Worm (Caenorhabditis elegans) whole organism, mixed stage, embryonic: ENCODE results near the gene F14H3.3.

ENCODE experiments used
- M03D4.4 ChIP-seq: sonication (generic microtip); optimal IDR thresholded peaks from 2 replicates; lab custom pipeline; 2017; ENCODE audit warnings: mild to moderate bottlenecking, missing genetic modification characterization, missing compliant biosample characterization
- bed-3 ChIP-seq: fragments of 200-800 bp; sonication (Bioruptor generic); optimal IDR thresholded peaks from 3 replicates; lab custom pipeline; 2018; ENCODE audit warnings: mild to moderate bottlenecking, missing genetic modification characterization, moderate library complexity, missing compliant biosample characterization
- ceh-39 ChIP-seq: fragments of 150-350 bp; optimal IDR thresholded peaks from 2 replicates; lab custom pipeline; 2014; ENCODE audit warnings: missing biosample characterization, missing genetic modification characterization
- ces-1 ChIP-seq: fragments of 150-350 bp; optimal IDR thresholded peaks from 2 replicates; lab custom pipeline; 2014; ENCODE audit warnings: missing biosample characterization, missing genetic modification reagents, missing genetic modification characterization
- cnd-1 ChIP-seq: fragments of 200-800 bp; sonication (Bioruptor generic); optimal IDR thresholded peaks from 2 replicates; lab custom pipeline; 2018; ENCODE audit warnings: mild to moderate bottlenecking, missing genetic modification characterization, missing compliant biosample characterization
- drap-1 ChIP-seq: fragments of 200-800 bp; sonication (Bioruptor generic); optimal IDR thresholded peaks from 3 replicates; lab custom pipeline; 2018; ENCODE audit warnings: mild to moderate bottlenecking, missing genetic modification characterization, missing compliant biosample characterization
- elt-1 ChIP-seq: sonication (generic microtip); optimal IDR thresholded peaks from 2 replicates; lab custom pipeline; 2017; ENCODE audit warnings: missing genetic modification characterization, mild to moderate bottlenecking, missing compliant biosample characterization, antibody characterized with exemption, moderate library complexity, borderline replicate concordance; ENCODE audit not compliant: insufficient read depth
- elt-3 ChIP-seq: fragments of 150-350 bp; optimal IDR thresholded peaks from 2 replicates; lab custom pipeline; 2014; ENCODE audit warnings: missing biosample characterization, missing genetic modification characterization
- flh-1 ChIP-seq: fragments of 200-800 bp; sonication (Bioruptor generic); optimal IDR thresholded peaks from 2 replicates; lab custom pipeline; 2018; ENCODE audit warnings: mild to moderate bottlenecking, missing genetic modification characterization, moderate library complexity, missing compliant biosample characterization
- ham-2 ChIP-seq: fragments of 200-800 bp; sonication (Bioruptor generic); optimal IDR thresholded peaks from 2 replicates; lab custom pipeline; 2018; ENCODE audit warnings: mild to moderate bottlenecking, missing genetic modification characterization, missing compliant biosample characterization
- hlh-1 ChIP-seq: fragments of 150-350 bp; optimal IDR thresholded peaks from 2 replicates; lab custom pipeline; 2014; ENCODE audit warnings: missing biosample characterization, missing genetic modification reagents, missing genetic modification characterization
- lin-13 ChIP-seq: fragments of 150-350 bp; optimal IDR thresholded peaks from 2 replicates; lab custom pipeline; 2014; ENCODE audit warnings: missing biosample characterization, missing genetic modification characterization
- lin-32 ChIP-seq: fragments of 200-800 bp; sonication (Bioruptor generic); optimal IDR thresholded peaks from 2 replicates; lab custom pipeline; 2018; ENCODE audit warnings: mild to moderate bottlenecking, missing genetic modification characterization, missing compliant biosample characterization
- lsy-2 ChIP-seq: fragments of 150-350 bp; optimal IDR thresholded peaks from 2 replicates; lab custom pipeline; 2014; ENCODE audit warnings: missing biosample characterization, missing genetic modification characterization
- mab-5 ChIP-seq: fragments of 150-350 bp; optimal IDR thresholded peaks from 2 replicates; lab custom pipeline; 2014; ENCODE audit warnings: missing biosample characterization, missing genetic modification characterization
- mls-2 ChIP-seq: sonication (generic microtip); optimal IDR thresholded peaks from 2 replicates; lab custom pipeline; 2016; ENCODE audit warnings: mild to moderate bottlenecking, missing genetic modification characterization, moderate library complexity, missing compliant biosample characterization
- nhr-12 ChIP-seq: fragments of 150-350 bp; optimal IDR thresholded peaks from 2 replicates; lab custom pipeline; 2014; ENCODE audit warnings: missing biosample characterization, missing genetic modification characterization
- nhr-2 ChIP-seq: fragments of 150-350 bp; optimal IDR thresholded peaks from 2 replicates; lab custom pipeline; 2014; ENCODE audit warnings: missing biosample characterization, missing genetic modification characterization
- nhr-237 ChIP-seq: fragments of 150-350 bp; optimal IDR thresholded peaks from 2 replicates; lab custom pipeline; 2014; ENCODE audit warnings: missing biosample characterization, missing genetic modification characterization
- nhr-28 ChIP-seq: fragments of 150-350 bp; optimal IDR thresholded peaks from 2 replicates; lab custom pipeline; 2014; ENCODE audit warnings: missing biosample characterization, missing genetic modification characterization
- nhr-76 ChIP-seq: sonication (generic microtip); optimal IDR thresholded peaks from 2 replicates; lab custom pipeline; 2017; ENCODE audit warnings: missing biosample characterization, missing genetic modification characterization
- sem-2 ChIP-seq: fragments of 200-800 bp; sonication (Bioruptor generic); optimal IDR thresholded peaks from 2 replicates; lab custom pipeline; 2018; ENCODE audit warnings: mild to moderate bottlenecking, missing genetic modification characterization, missing compliant biosample characterization
- snpc-4 ChIP-seq: fragments of 150-350 bp; optimal IDR thresholded peaks from 2 replicates; lab custom pipeline; 2014; ENCODE audit warnings: missing biosample characterization, missing genetic modification characterization
- sptf-1 ChIP-seq: sonication (generic microtip); optimal IDR thresholded peaks from 2 replicates; lab custom pipeline; 2017; ENCODE audit warnings: mild to moderate bottlenecking, missing genetic modification characterization, moderate library complexity, missing compliant biosample characterization
- unc-120 ChIP-seq: sonication (generic microtip); optimal IDR thresholded peaks from 2 replicates; lab custom pipeline; 2017; ENCODE audit warnings: missing genetic modification characterization, missing compliant biosample characterization; ENCODE audit not compliant: poor library complexity, severe bottlenecking
- unc-39 ChIP-seq: fragments of 150-350 bp; optimal IDR thresholded peaks from 2 replicates; lab custom pipeline; 2014; ENCODE audit warnings: missing biosample characterization, missing genetic modification characterization
- unc-62 ChIP-seq: fragments of 150-350 bp; optimal IDR thresholded peaks from 2 replicates; lab custom pipeline; 2014; ENCODE audit warnings: missing biosample characterization, missing genetic modification reagents, missing genetic modification characterization
- zip-8 ChIP-seq: fragments of 150-350 bp; optimal IDR thresholded peaks from 2 replicates; lab custom pipeline; 2014; ENCODE audit warnings: missing biosample characterization, missing genetic modification characterization
- ztf-11 ChIP-seq: fragments of 150-350 bp; optimal IDR thresholded peaks from 2 replicates; lab custom pipeline; 2014; ENCODE audit warnings: missing biosample characterization, missing genetic modification characterization

The F14H3.3 gene

ce11 chrV:16080039-16080438, 26.8 kb upstream of the F14H3.3 start:
- no peak for TF ChIP-seq flh-1
- no peak for TF ChIP-seq cnd-1 (tag; lab: Kevin White, UChicago)
- no peak for TF ChIP-seq ztf-11 (tag; lab: Kevin White, UChicago)
- TF ChIP-seq lin-32 (GFP tag; lab: Kevin White, UChicago): no peak
- no peak for TF ChIP-seq nhr-237 (tag; lab: Kevin White, UChicago)
- TF ChIP-seq ceh-39 (tag; lab: Kevin White, UChicago): no peak
- TF ChIP-seq nhr-2: no peak
- TF ChIP-seq unc-39 (tag; lab: Kevin White, UChicago): no peak
- no peak for TF ChIP-seq unc-62 (GFP tag; lab: Kevin White, UChicago)
- no peak for TF ChIP-seq nhr-76 (tag; lab: Kevin White, UChicago)
- no peak for TF ChIP-seq snpc-4 (tag; lab: Kevin White, UChicago)
- TF ChIP-seq nhr-12: no peak
- no peak for TF ChIP-seq lsy-2

DNA sequence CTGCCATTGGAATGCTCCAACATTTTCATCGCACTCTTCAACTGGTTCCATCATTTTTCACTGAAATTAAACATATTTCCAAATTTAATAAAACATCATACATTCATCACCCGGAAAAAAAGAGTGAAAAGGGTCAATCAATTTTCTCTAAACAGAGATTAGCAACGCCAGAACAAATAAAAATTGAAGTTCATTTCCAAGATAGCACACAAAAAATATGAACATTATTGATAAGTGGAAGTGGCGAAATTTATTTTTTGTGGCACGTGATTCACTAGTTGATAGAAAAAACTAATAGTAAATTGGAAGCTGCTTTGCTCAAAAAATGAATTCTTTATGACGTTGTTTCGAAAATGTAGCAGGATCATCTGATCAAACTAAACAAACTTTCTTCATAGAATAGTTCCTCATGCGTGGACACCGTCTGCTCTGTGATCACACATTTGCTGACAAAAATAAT, 22.0 kb upstream of the F14H3.3 start, which contains the start of the genes F14H3.12 and srj-29:
Gene F14H3.12, minus strand, starts transcription at position 74 of the 460 bp plus-strand sequence.
Gene srj-29, plus strand, starts transcription at position 410 of the 460 bp plus-strand sequence.
- TF ChIP-seq M03D4.4 (no peak), unc-120 (no peak), mls-2 (tag; lab: Kevin White, UChicago) (no peak), lin-32 (GFP tag; lab: Kevin White, UChicago) (no peak), sem-2 (GFP tag; lab: Kevin White, UChicago) (no peak), drap-1 (GFP tag; lab: Kevin White, UChicago) (no peak), nhr-76 (tag; lab: Kevin White, UChicago) (no peak), ceh-39 (tag; lab: Kevin White, UChicago) (no peak), mab-5 (tag; lab: Kevin White, UChicago) (no peak)

- TF ChIP-seq ceh-39 (tag; lab: Kevin White, UChicago): no peak
These were observed 20.6 kb upstream of the F14H3.3 start, which contains the start of gene srj-10 for ce11 chrV:16073856-16074255. srj-10 (minus strand) TSS chrV:16073956.

DNA sequence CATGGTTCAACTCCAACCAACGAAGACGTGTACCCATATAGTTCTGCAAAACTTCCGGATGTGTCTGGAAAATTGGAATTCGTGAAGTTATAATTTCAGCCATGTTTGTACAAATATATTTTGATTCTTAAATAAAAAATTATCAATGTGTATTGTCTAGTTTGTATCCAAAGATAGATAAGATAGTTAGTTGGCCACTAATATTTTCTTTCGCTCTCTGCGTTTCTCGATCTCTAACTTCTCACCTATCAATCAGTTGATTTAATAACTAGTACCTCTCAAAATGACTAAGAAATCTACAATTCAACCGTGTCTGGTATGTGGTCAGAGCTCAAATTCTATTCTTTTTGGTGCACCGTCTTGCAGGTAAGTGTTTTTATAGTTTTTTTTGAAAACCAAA, 17.9 kb upstream of the F14H3.3 start, which contains the start of gene nhr-176:
Gene nhr-176, plus strand, starts transcription at position 159 of the 400 bp plus-strand sequence.
- no peak for TF ChIP-seq nhr-76 (tag; lab: Kevin White, UChicago)
- TF ChIP-seq nhr-28 (tag; lab: Kevin White, UChicago): no peak
- no peak for TF ChIP-seq sem-2 (GFP tag; lab: Kevin White, UChicago)
- no peak for TF ChIP-seq flh-1
- no peak for TF ChIP-seq lin-32 (GFP tag; lab: Kevin White, UChicago)
- TF ChIP-seq ham-2: no peak
- TF ChIP-seq M03D4.4: no peak
- TF ChIP-seq lin-13 (tag; lab: Kevin White, UChicago): no peak

DNA sequence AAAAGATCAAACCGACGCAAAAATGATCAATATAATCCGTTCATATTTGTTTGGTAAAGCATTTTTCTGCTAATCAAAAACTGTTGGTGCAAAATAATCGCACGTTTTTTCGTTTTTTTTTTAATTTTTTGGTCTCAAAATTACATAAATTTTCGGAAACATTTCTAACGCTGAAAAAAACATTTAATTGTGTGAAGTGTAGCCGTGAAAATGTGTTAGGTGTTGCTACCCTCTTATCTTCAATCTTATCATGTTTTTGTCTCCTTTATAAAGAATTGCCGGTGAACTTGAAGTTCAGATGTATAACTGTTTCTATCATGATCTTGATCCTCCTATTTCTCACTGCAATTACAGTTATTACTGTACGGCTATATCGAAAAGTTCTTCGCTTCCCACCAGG, 15.7 kb upstream of the F14H3.3 start, which contains the start of gene cyp-35D1:
Gene cyp-35D1, plus strand, starts transcription at position 301 of the 400 bp plus-strand sequence.
- TF ChIP-seq sptf-1 (no peak), M03D4.4 (no peak), nhr-76 (tag; lab: Kevin White, UChicago) (no peak), unc-120 (no peak), flh-1 (no peak), unc-62 (GFP tag; lab: Kevin White, UChicago) (no peak), ces-1 (GFP tag; lab: Kevin White, UChicago) (no peak), ceh-39 (tag; lab: Kevin White, UChicago) (no peak), hlh-1 (tag; lab: Kevin White, UChicago) (no peak), bed-3 (GFP tag; lab: Kevin White, UChicago) (no peak), cnd-1 (tag; lab: Kevin White, UChicago) (no peak), elt-3 (tag; lab: Kevin White, UChicago) (no peak), ham-2 (no peak), zip-8 (tag; lab: Kevin White, UChicago) (no peak), lsy-2 (no peak), mls-2 (tag; lab: Kevin White, UChicago) (no peak)

DNA sequence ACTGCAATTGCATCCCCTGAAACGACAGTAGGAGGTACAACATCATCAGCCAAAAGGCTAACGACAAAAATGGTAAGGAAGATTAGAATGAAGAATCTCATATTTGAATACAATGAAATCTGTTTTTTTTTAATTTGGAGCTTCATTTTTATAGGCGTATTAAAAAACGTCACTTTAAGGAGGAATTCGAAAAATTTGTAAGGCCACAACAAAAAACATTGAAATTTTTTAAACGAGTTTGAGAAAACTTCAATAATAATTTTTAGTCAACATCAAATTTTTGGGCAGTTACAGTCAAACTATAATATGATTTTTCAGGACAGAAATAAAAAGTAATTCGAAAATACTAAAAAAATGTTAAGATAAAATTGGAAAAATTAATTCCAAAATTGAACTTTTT, 9.5 kb upstream of the F14H3.3 start, which contains the start of gene F14H3.14:
Gene F14H3.14, minus strand, starts transcription at position 101 of the 400 bp plus-strand sequence.
- TF ChIP-seq elt-3 (tag; lab: Kevin White, UChicago) (no peak), cnd-1 (tag; lab: Kevin White, UChicago) (no peak), flh-1 (no peak), elt-1 (tag; lab: Kevin White, UChicago) (no peak)
